Worm (Caenorhabditis elegans) whole organism, midembryonic: ENCODE data around the gene acr-8.

Experiments
- T22C8.4 ChIP-seq: fragments of 200-800 bp; sonication (Bioruptor generic); IDR thresholded peaks from 2 replicates; pipeline ENCODE4 v1.3.6; 2022; ENCODE audit warnings: missing genetic modification characterization, missing compliant biosample characterization
- flt-1 ChIP-seq: fragments of 200-800 bp; sonication (Bioruptor generic); IDR thresholded peaks from 2 replicates; pipeline ENCODE4 v1.3.6; 2022; ENCODE audit warnings: missing genetic modification characterization, missing compliant biosample characterization
- klf-2 ChIP-seq: fragments of 200-800 bp; sonication (Bioruptor generic); conservative IDR thresholded peaks from 2 replicates; pipeline ENCODE4 v1.3.6; 2022; ENCODE audit warnings: missing genetic modification reagents, missing genetic modification characterization, missing compliant biosample characterization
- med-1 ChIP-seq: sonication (generic microtip); optimal IDR thresholded peaks from 2 replicates; lab custom pipeline; 2017; ENCODE audit warnings: missing genetic modification characterization, mild to moderate bottlenecking, missing compliant biosample characterization, antibody characterized with exemption, missing genetic modification reagents; ENCODE audit not compliant: insufficient read depth
- ref-1 ChIP-seq: fragments of 200-800 bp; sonication (Bioruptor generic); conservative IDR thresholded peaks from 2 replicates; pipeline ENCODE4 v1.3.6; 2022; ENCODE audit warnings: missing genetic modification reagents, missing genetic modification characterization, missing compliant biosample characterization
- ztf-23 ChIP-seq: fragments of 200-800 bp; sonication (Bioruptor generic); IDR thresholded peaks from 2 replicates; pipeline ENCODE4 v1.3.6; 2022; ENCODE audit warnings: missing genetic modification reagents, missing genetic modification characterization, missing compliant biosample characterization
- ztf-29 ChIP-seq: fragments of 200-800 bp; sonication (Bioruptor generic); IDR thresholded peaks from 2 replicates; pipeline ENCODE4 v1.3.6; 2022; ENCODE audit warnings: missing genetic modification reagents, missing genetic modification characterization, missing compliant biosample characterization

DNA sequence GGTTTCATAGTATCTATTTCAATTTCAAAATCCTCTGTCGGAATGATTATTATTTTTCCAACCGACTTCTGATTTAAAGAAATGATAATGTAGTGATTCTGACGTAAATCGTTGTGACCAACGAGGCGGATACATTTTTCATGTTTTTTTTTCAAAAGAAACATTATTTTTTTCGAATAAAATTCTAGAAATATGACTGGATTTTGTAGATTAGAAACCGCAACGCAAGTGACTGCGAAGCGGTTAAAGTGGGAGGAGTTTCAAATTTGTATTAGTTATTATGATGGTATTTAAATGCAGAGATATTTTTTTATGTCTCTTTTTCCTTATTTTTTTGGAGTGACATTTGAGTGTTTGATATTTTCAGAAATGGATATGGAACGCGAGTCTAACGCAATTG, 34.5 kb downstream of the acr-8 start, which contains the start of gene C39B10.5:
- TF ChIP-seq med-1 (GFP tag; lab: Kevin White, UChicago) (no peak), flt-1 (GFP tag; lab: Robert Waterston, UW) (no peak), ref-1 (no peak), ztf-23 (GFP tag; lab: Robert Waterston, UW) (no peak), T22C8.4 (no peak), ztf-29 (no peak), klf-2 (GFP tag; lab: Robert Waterston, UW) (no peak)
